Worm (Caenorhabditis elegans): ENCODE data around the gene T21D9.2.

Gene T21D9.2

DNA sequence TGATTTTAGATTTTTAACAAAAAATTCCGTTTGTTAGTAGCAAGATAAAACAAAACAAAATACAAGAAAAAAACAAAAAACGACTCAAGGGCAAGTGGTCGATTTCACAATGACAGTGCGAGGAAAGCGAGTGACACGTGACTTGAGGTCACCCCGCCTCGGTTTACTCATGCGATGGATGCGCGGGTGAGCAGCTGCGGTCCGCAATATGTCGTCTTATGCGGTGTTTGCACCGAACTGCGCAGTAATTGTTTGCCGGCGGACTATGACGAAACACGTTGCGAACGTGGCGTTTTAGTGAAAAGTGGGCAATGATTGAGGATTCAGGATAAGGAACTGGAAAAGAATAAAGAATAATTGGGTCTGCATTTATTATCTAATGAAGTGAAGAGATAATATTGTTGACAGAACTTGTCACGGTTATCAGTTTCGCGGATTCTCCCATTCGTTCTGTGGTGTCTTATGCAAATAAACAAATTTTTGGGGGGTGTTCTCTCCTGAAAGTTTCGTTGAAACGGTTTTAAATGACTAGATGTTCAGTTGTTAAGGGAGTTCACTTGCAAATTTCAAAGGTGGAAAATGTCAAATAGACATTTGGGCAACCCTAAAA lies 25.2 kb downstream of the T21D9.2 start:
- TF ChIP-seq unc-62 (GFP tag; optimal IDR thresholded peaks at IDR 0.05): no peak
- TF ChIP-seq mdl-1 (tag; optimal IDR thresholded peaks at IDR 0.05): peak; percentile 55
- peak; percentile 4 for TF ChIP-seq pqm-1 (tag; optimal IDR thresholded peaks at IDR 0.05)
- peak; percentile 81 for TF ChIP-seq hmg-11 (tag; optimal IDR thresholded peaks at IDR 0.05)
- TF ChIP-seq jun-1 (tag; optimal IDR thresholded peaks at IDR 0.05): peak; percentile 39
- TF ChIP-seq ZK546.5 (tag; optimal IDR thresholded peaks at IDR 0.05): no peak
- peak; percentile 66 for TF ChIP-seq lsy-12 (tag; optimal IDR thresholded peaks at IDR 0.05)
- TF ChIP-seq ceh-28 (tag; optimal IDR thresholded peaks at IDR 0.05): no peak
- no peak for TF ChIP-seq ztf-4 (tag; optimal IDR thresholded peaks at IDR 0.05)
- TF ChIP-seq fos-1 (tag; optimal IDR thresholded peaks at IDR 0.05): no peak
- no peak for TF ChIP-seq nhr-12 (tag; optimal IDR thresholded peaks at IDR 0.05)
- peak; percentile 68 for TF ChIP-seq elt-2 (tag; optimal IDR thresholded peaks at IDR 0.05)
- peak; percentile 71 for TF ChIP-seq nhr-23 (tag; optimal IDR thresholded peaks at IDR 0.05)
- TF ChIP-seq lin-15B (tag; optimal IDR thresholded peaks at IDR 0.05): peak; percentile 26
- peak; percentile 41 for TF ChIP-seq skn-1 (tag; optimal IDR thresholded peaks at IDR 0.05)
- no peak for TF ChIP-seq nhr-11 (tag; optimal IDR thresholded peaks at IDR 0.05)
- no peak for TF ChIP-seq R02D3.7 (tag; optimal IDR thresholded peaks at IDR 0.05)
- no peak for TF ChIP-seq nhr-28 (tag; optimal IDR thresholded peaks at IDR 0.05)
- no peak for TF ChIP-seq aly-2 (tag; optimal IDR thresholded peaks at IDR 0.05)
- no peak for TF ChIP-seq nhr-76 (tag; optimal IDR thresholded peaks at IDR 0.05)
- no peak for TF ChIP-seq ceh-16 (tag; optimal IDR thresholded peaks at IDR 0.05)
- no peak for TF ChIP-seq daf-12 (tag; optimal IDR thresholded peaks at IDR 0.05)
- TF ChIP-seq ceh-82 (tag; optimal IDR thresholded peaks at IDR 0.05): no peak
- no peak for TF ChIP-seq mml-1 (tag; optimal IDR thresholded peaks at IDR 0.05)
- no peak for TF ChIP-seq ceh-9 (tag; optimal IDR thresholded peaks at IDR 0.05)
- no peak for TF ChIP-seq fkh-2 (tag; optimal IDR thresholded peaks at IDR 0.05)
- no peak for TF ChIP-seq sea-2 (GFP tag; optimal IDR thresholded peaks at IDR 0.05)
- no peak for TF ChIP-seq egl-27 (tag; optimal IDR thresholded peaks at IDR 0.05)
- peak; percentile 24 for TF ChIP-seq nhr-43 (tag; optimal IDR thresholded peaks at IDR 0.05; ENCODE audit: poor library complexity, severe bottlenecking)
- TF ChIP-seq eor-1 (tag; optimal IDR thresholded peaks at IDR 0.05): no peak
- TF ChIP-seq pha-4 (tag; optimal IDR thresholded peaks at IDR 0.05): peak; percentile 69
- TF ChIP-seq nhr-237 (tag; optimal IDR thresholded peaks at IDR 0.05): no peak
- TF ChIP-seq ama-1 (optimal IDR thresholded peaks at IDR 0.05): no peak
- no peak for TF ChIP-seq egl-5 (tag; optimal IDR thresholded peaks at IDR 0.05)
- TF ChIP-seq nhr-25 (tag; optimal IDR thresholded peaks at IDR 0.05): peak; percentile 88
- TF ChIP-seq zag-1 (tag; optimal IDR thresholded peaks at IDR 0.05): no peak
- no peak for TF ChIP-seq nhr-67 (tag; optimal IDR thresholded peaks at IDR 0.05)
- peak; percentile 72 for TF ChIP-seq nfya-1 (tag; optimal IDR thresholded peaks at IDR 0.05; ENCODE audit: insufficient read depth)
- peak; percentile 10 for TF ChIP-seq snpc-4 (tag; optimal IDR thresholded peaks at IDR 0.05)
- TF ChIP-seq fkh-10 (GFP tag; optimal IDR thresholded peaks at IDR 0.05): no peak
- no peak for TF ChIP-seq ztf-11 (tag; optimal IDR thresholded peaks at IDR 0.05)
- no peak for TF ChIP-seq elt-3 (tag; optimal IDR thresholded peaks at IDR 0.05)
- no peak for TF ChIP-seq unc-39 (tag; optimal IDR thresholded peaks at IDR 0.05)
- peak; percentile 26 for TF ChIP-seq tbx-2 (tag; optimal IDR thresholded peaks at IDR 0.05)
- no peak for TF ChIP-seq nhr-77 (tag; optimal IDR thresholded peaks at IDR 0.05)
- peak; percentile 77 for TF ChIP-seq lin-39 (tag; optimal IDR thresholded peaks at IDR 0.05)
- peak; percentile 38 for TF ChIP-seq elt-1 (tag; optimal IDR thresholded peaks at IDR 0.05)
